Worm (Caenorhabditis elegans): ENCODE data around the gene T19C9.10.
A peak's percentile ranks its signal among the peaks of the same experiment; 100 is the strongest.

- TF ChIP-seq nhr-12 (tag; optimal IDR thresholded peaks at IDR 0.05) (no peak), ceh-28 (tag; optimal IDR thresholded peaks at IDR 0.05) (no peak), lin-39 (tag; optimal IDR thresholded peaks at IDR 0.05) (no peak), sea-2 (GFP tag; optimal IDR thresholded peaks at IDR 0.05) (no peak), elt-3 (tag; optimal IDR thresholded peaks at IDR 0.05) (no peak), ceh-9 (tag; optimal IDR thresholded peaks at IDR 0.05) (no peak), ztf-11 (tag; optimal IDR thresholded peaks at IDR 0.05) (no peak), pha-4 (tag; optimal IDR thresholded peaks at IDR 0.05) (no peak), skn-1 (tag; optimal IDR thresholded peaks at IDR 0.05) (peak; percentile 72)
These were observed 21.9 kb downstream of the T19C9.10 start for ce11 chrV:17258244-17258643.
